Worm (Caenorhabditis elegans) whole organism, young adult: ENCODE results near the gene str-16.
A peak's percentile ranks its signal among the peaks of the same experiment; 100 is the strongest.

Experiments used
- B0261.1 ChIP-seq: sonication (generic microtip); optimal IDR thresholded peaks from 2 replicates; lab custom pipeline; 2016; ENCODE audit warnings: mild to moderate bottlenecking, missing genetic modification characterization, moderate library complexity, missing compliant biosample characterization
- B0336.3 ChIP-seq: fragments of 200-800 bp; sonication (Bioruptor generic); IDR thresholded peaks from 2 replicates; pipeline ENCODE4 v1.3.6; 2022; ENCODE audit warnings: missing genetic modification characterization, missing compliant biosample characterization
- C06A6.2 ChIP-seq: fragments of 200-800 bp; sonication (Bioruptor generic); conservative IDR thresholded peaks from 2 replicates; pipeline ENCODE4 v1.3.6; 2022; ENCODE audit warnings: missing genetic modification characterization, missing compliant biosample characterization
- F33H1.4 ChIP-seq: fragments of 200-800 bp; sonication (Bioruptor generic); IDR thresholded peaks from 2 replicates; pipeline ENCODE4 v1.3.6; 2022; ENCODE audit warnings: missing genetic modification reagents, missing genetic modification characterization, missing compliant biosample characterization
- F39B2.1 ChIP-seq: fragments of 200-800 bp; sonication (Bioruptor generic); IDR thresholded peaks from 2 replicates; pipeline ENCODE4 v1.3.6; 2022; ENCODE audit warnings: missing genetic modification reagents, missing genetic modification characterization, missing compliant biosample characterization
- F49E8.2 ChIP-seq: sonication (generic microtip); optimal IDR thresholded peaks from 3 replicates; lab custom pipeline; 2017; ENCODE audit warnings: missing genetic modification characterization, mild to moderate bottlenecking, missing compliant biosample characterization, antibody characterized with exemption, moderate library complexity; ENCODE audit not compliant: insufficient read depth
- F52B5.7 ChIP-seq: sonication (generic microtip); optimal IDR thresholded peaks from 2 replicates; lab custom pipeline; 2016; ENCODE audit warnings: mild to moderate bottlenecking, missing genetic modification characterization, missing compliant biosample characterization
- F57C9.4 ChIP-seq: sonication (generic microtip); optimal IDR thresholded peaks from 2 replicates; lab custom pipeline; 2017; ENCODE audit warnings: mild to moderate bottlenecking, missing genetic modification characterization, missing compliant biosample characterization
- Y53F4B.3 ChIP-seq: fragments of 200-800 bp; sonication (Bioruptor generic); IDR thresholded peaks from 2 replicates; pipeline ENCODE4 v1.3.6; 2022; ENCODE audit warnings: missing genetic modification reagents, missing genetic modification characterization, missing compliant biosample characterization
- Y53G8AR.9 ChIP-seq: fragments of 200-800 bp; sonication (Bioruptor generic); conservative IDR thresholded peaks from 2 replicates; pipeline ENCODE4 v1.3.6; 2022; ENCODE audit warnings: missing genetic modification reagents, missing genetic modification characterization, missing compliant biosample characterization
- Y95B8A.8 ChIP-seq: fragments of 200-800 bp; sonication (Bioruptor generic); IDR thresholded peaks from 2 replicates; pipeline ENCODE4 v1.3.6; 2022; ENCODE audit warnings: missing genetic modification reagents, missing genetic modification characterization, missing compliant biosample characterization
- ZK185.1 ChIP-seq: sonication (generic microtip); optimal IDR thresholded peaks from 2 replicates; lab custom pipeline; 2016; ENCODE audit warnings: mild to moderate bottlenecking, missing genetic modification characterization, missing compliant biosample characterization; ENCODE audit not compliant: poor library complexity, severe bottlenecking
- ama-1 ChIP-seq, 3 experiments: fragments of 150-350 bp in 1 of 3; sonication (generic microtip) in 2 of 3; optimal IDR thresholded peaks; 2 replicates each; lab custom pipeline; 2014 to 2018; ENCODE audit warnings: missing biosample characterization in 2 of 3, missing genetic modification characterization in 2 of 3, missing genetic modification reagents in 2 of 3
- aptf-2 ChIP-seq: fragments of 200-800 bp; sonication (Bioruptor generic); conservative IDR thresholded peaks from 2 replicates; pipeline ENCODE4 v1.3.6; 2022; ENCODE audit warnings: missing genetic modification reagents, missing genetic modification characterization, missing compliant biosample characterization
- attf-5 ChIP-seq: fragments of 200-800 bp; sonication (Bioruptor generic); optimal IDR thresholded peaks from 2 replicates; lab custom pipeline; 2018; ENCODE audit warnings: mild to moderate bottlenecking, missing genetic modification characterization, missing compliant biosample characterization
- attf-6 ChIP-seq: fragments of 200-800 bp; sonication (Bioruptor generic); IDR thresholded peaks from 2 replicates; pipeline ENCODE4 v1.3.6; 2022; ENCODE audit warnings: missing genetic modification reagents, missing genetic modification characterization, missing compliant biosample characterization
- cebp-1 ChIP-seq, 2 experiments: fragments of 200-800 bp in 1 of 2; sonication (Bioruptor generic) in 1 of 2; sonication (generic microtip) in 1 of 2; IDR thresholded peaks in 1 of 2; optimal IDR thresholded peaks in 1 of 2; 2 replicates each; pipeline versions ENCODE4 v1.3.6 to Lab custom; 2017 to 2022; ENCODE audit warnings: missing compliant biosample characterization in 2 of 2, missing genetic modification characterization in 2 of 2, mild to moderate bottlenecking in 1 of 2, missing genetic modification reagents in 1 of 2, moderate library complexity in 1 of 2
- cebp-2 ChIP-seq: fragments of 200-800 bp; sonication (Bioruptor generic); IDR thresholded peaks from 2 replicates; pipeline ENCODE4 v1.3.6; 2022; ENCODE audit warnings: missing genetic modification characterization, missing compliant biosample characterization
- ceh-100 ChIP-seq: fragments of 200-800 bp; sonication (Bioruptor generic); IDR thresholded peaks from 2 replicates; pipeline ENCODE4 v1.3.6; 2022; ENCODE audit warnings: missing genetic modification reagents, missing genetic modification characterization, missing compliant biosample characterization
- ceh-40 ChIP-seq: fragments of 200-800 bp; sonication (Bioruptor generic); IDR thresholded peaks from 2 replicates; pipeline ENCODE4 v1.3.6; 2022; ENCODE audit warnings: missing genetic modification characterization, missing compliant biosample characterization
- chd-7 ChIP-seq: sonication (generic microtip); optimal IDR thresholded peaks from 2 replicates; lab custom pipeline; 2016; ENCODE audit warnings: mild to moderate bottlenecking, missing genetic modification characterization, moderate library complexity, missing compliant biosample characterization
- dox-1 ChIP-seq: fragments of 200-800 bp; sonication (Bioruptor generic); IDR thresholded peaks from 2 replicates; pipeline ENCODE4 v1.3.6; 2022; ENCODE audit warnings: missing genetic modification reagents, missing genetic modification characterization, missing compliant biosample characterization
- dpl-1 ChIP-seq: fragments of 150-350 bp; optimal IDR thresholded peaks from 2 replicates; lab custom pipeline; 2014; ENCODE audit warnings: missing biosample characterization, missing genetic modification reagents, missing genetic modification characterization
- egl-44 ChIP-seq: fragments of 200-800 bp; sonication (Bioruptor generic); IDR thresholded peaks from 2 replicates; pipeline ENCODE4 v1.3.6; 2022; ENCODE audit warnings: missing genetic modification reagents, missing genetic modification characterization, missing compliant biosample characterization
- egrh-3 ChIP-seq: fragments of 200-800 bp; sonication (Bioruptor generic); IDR thresholded peaks from 2 replicates; pipeline ENCODE4 v1.3.6; 2022; ENCODE audit warnings: missing genetic modification reagents, missing genetic modification characterization, missing compliant biosample characterization
- ekl-4 ChIP-seq: fragments of 200-800 bp; sonication (Bioruptor generic); IDR thresholded peaks from 2 replicates; pipeline ENCODE4 v1.3.6; 2022; ENCODE audit warnings: missing genetic modification reagents, missing genetic modification characterization, missing compliant biosample characterization
- ets-4 ChIP-seq: fragments of 200-800 bp; sonication (Bioruptor generic); optimal IDR thresholded peaks from 2 replicates; lab custom pipeline; 2018; ENCODE audit warnings: mild to moderate bottlenecking, missing genetic modification characterization, missing compliant biosample characterization
- hlh-12 ChIP-seq: sonication (generic microtip); optimal IDR thresholded peaks from 2 replicates; lab custom pipeline; 2016; ENCODE audit warnings: missing genetic modification characterization, missing compliant biosample characterization
- hlh-26 ChIP-seq: fragments of 200-800 bp; sonication (Bioruptor generic); conservative IDR thresholded peaks from 2 replicates; pipeline ENCODE4 v1.3.6; 2022; ENCODE audit warnings: missing genetic modification reagents, missing genetic modification characterization, missing compliant biosample characterization
- hrde-1 ChIP-seq: sonication (generic microtip); optimal IDR thresholded peaks from 2 replicates; lab custom pipeline; 2016; ENCODE audit warnings: missing genetic modification characterization, mild to moderate bottlenecking, missing compliant biosample characterization, moderate library complexity, missing genotype, missing genetic modification reagents, borderline replicate concordance
- hsf-1 ChIP-seq: fragments of 200-800 bp; sonication (Bioruptor generic); IDR thresholded peaks from 2 replicates; pipeline ENCODE4 v1.3.6; 2022; ENCODE audit warnings: missing genetic modification reagents, missing genetic modification characterization, missing compliant biosample characterization
- let-607 ChIP-seq, 2 experiments: fragments of 200-800 bp in 1 of 2; sonication (Bioruptor generic) in 1 of 2; sonication (generic microtip) in 1 of 2; optimal IDR thresholded peaks; 2 replicates each; lab custom pipeline; 2016 to 2018; ENCODE audit warnings: mild to moderate bottlenecking in 2 of 2, missing compliant biosample characterization in 2 of 2, missing genetic modification characterization in 2 of 2, moderate library complexity in 2 of 2, missing genotype in 1 of 2
- lin-26 ChIP-seq: fragments of 200-800 bp; sonication (Bioruptor generic); IDR thresholded peaks from 2 replicates; pipeline ENCODE4 v1.3.6; 2022; ENCODE audit warnings: missing genetic modification reagents, missing genetic modification characterization, missing compliant biosample characterization
- madf-6 ChIP-seq: fragments of 200-800 bp; sonication (Bioruptor generic); IDR thresholded peaks from 2 replicates; pipeline ENCODE4 v1.3.6; 2022; ENCODE audit warnings: missing genetic modification reagents, missing genetic modification characterization, missing compliant biosample characterization
- madf-8 ChIP-seq: fragments of 200-800 bp; sonication (Bioruptor generic); conservative IDR thresholded peaks from 2 replicates; pipeline ENCODE4 v1.3.6; 2022; ENCODE audit warnings: missing genetic modification reagents, missing genetic modification characterization, missing compliant biosample characterization
- nhr-80 ChIP-seq: sonication (generic microtip); optimal IDR thresholded peaks from 2 replicates; lab custom pipeline; 2016; ENCODE audit warnings: missing genetic modification characterization, missing compliant biosample characterization
- pbrm-1 ChIP-seq: fragments of 200-800 bp; sonication (Bioruptor generic); IDR thresholded peaks from 2 replicates; pipeline ENCODE4 v1.3.6; 2022; ENCODE audit warnings: missing genetic modification reagents, missing genetic modification characterization, missing compliant biosample characterization
- rcor-1 ChIP-seq: fragments of 200-800 bp; sonication (Bioruptor generic); IDR thresholded peaks from 2 replicates; pipeline ENCODE4 v1.3.6; 2022; ENCODE audit warnings: missing genetic modification reagents, missing genetic modification characterization, missing compliant biosample characterization
- repo-1 ChIP-seq: sonication (generic microtip); optimal IDR thresholded peaks from 2 replicates; lab custom pipeline; 2017; ENCODE audit warnings: mild to moderate bottlenecking, missing genetic modification characterization, missing compliant biosample characterization
- rpc-1 ChIP-seq, 2 experiments: fragments of 150-350 bp in 1 of 2; sonication (generic microtip) in 1 of 2; optimal IDR thresholded peaks; 2 replicates each; lab custom pipeline; 2014 to 2018; ENCODE audit warnings: missing biosample characterization in 1 of 2, missing genetic modification characterization in 1 of 2, missing genetic modification reagents in 1 of 2, missing genotype in 1 of 2
- snpc-1.1 ChIP-seq: sonication (generic microtip); optimal IDR thresholded peaks from 2 replicates; lab custom pipeline; 2017; ENCODE audit warnings: missing genetic modification characterization, mild to moderate bottlenecking, missing compliant biosample characterization, antibody characterized with exemption, moderate library complexity, missing genotype, missing genetic modification reagents; ENCODE audit not compliant: insufficient read depth
- snpc-3.4 ChIP-seq: sonication (generic microtip); optimal IDR thresholded peaks from 2 replicates; lab custom pipeline; 2017; ENCODE audit warnings: missing genetic modification characterization, mild to moderate bottlenecking, missing compliant biosample characterization, antibody characterized with exemption, moderate library complexity, missing genotype, missing genetic modification reagents
- snpc-4 ChIP-seq, 5 experiments: fragments of 150-350 bp in 1 of 5; sonication (generic microtip) in 4 of 5; optimal IDR thresholded peaks; 2 replicates each; lab custom pipeline; 2014 to 2018; ENCODE audit warnings: missing genetic modification characterization in 5 of 5, missing biosample characterization in 3 of 5, antibody characterized with exemption in 2 of 5, mild to moderate bottlenecking in 2 of 5, missing compliant biosample characterization in 2 of 5, missing genotype in 2 of 5, moderate library complexity in 2 of 5, missing genetic modification reagents in 1 of 5
- sptf-2 ChIP-seq: fragments of 200-800 bp; sonication (Bioruptor generic); optimal IDR thresholded peaks from 2 replicates; lab custom pipeline; 2018; ENCODE audit warnings: mild to moderate bottlenecking, missing genetic modification characterization, missing compliant biosample characterization
- zim-3 ChIP-seq: sonication (generic microtip); optimal IDR thresholded peaks from 2 replicates; lab custom pipeline; 2017; ENCODE audit warnings: mild to moderate bottlenecking, missing genetic modification characterization, moderate library complexity, missing compliant biosample characterization
- ztf-18 ChIP-seq: sonication (generic microtip); optimal IDR thresholded peaks from 2 replicates; lab custom pipeline; 2016; ENCODE audit warnings: missing genotype, mild to moderate bottlenecking, missing genetic modification characterization, missing compliant biosample characterization

Gene str-16

ce11 chrV:3204433-3204832, 32.2 kb upstream of the str-16 start (continued):
- TF ChIP-seq snpc-1.1 (tag; lab: Kevin White, UChicago) = peak; percentile 53
- TF ChIP-seq ztf-18 (tag; lab: Kevin White, UChicago) = no peak
- TF ChIP-seq dox-1 (GFP tag; lab: Robert Waterston, UW) = peak; percentile 48; the same call in 1 of the 2 replicates
- no peak for TF ChIP-seq rcor-1 (GFP tag; lab: Robert Waterston, UW)
- TF ChIP-seq hrde-1 (tag; lab: Kevin White, UChicago) = no peak
- TF ChIP-seq hlh-26 (GFP tag; lab: Robert Waterston, UW) = no peak
- TF ChIP-seq F57C9.4 (tag; lab: Kevin White, UChicago) = no peak
- no peak for TF ChIP-seq lin-26 (GFP tag; lab: Robert Waterston, UW)
- TF ChIP-seq aptf-2 = no peak
- TF ChIP-seq ekl-4 (GFP tag; lab: Robert Waterston, UW) = no peak
- TF ChIP-seq madf-8 (GFP tag; lab: Robert Waterston, UW) = peak; percentile 91
- peak; percentile 97 for TF ChIP-seq madf-6
- no peak for TF ChIP-seq F52B5.7 (tag; lab: Kevin White, UChicago)
- TF ChIP-seq pbrm-1 = peak; percentile 48; the same call in 1 of the 2 replicates
- TF ChIP-seq nhr-80 (tag; lab: Kevin White, UChicago) = no peak
- no peak for TF ChIP-seq ZK185.1 (tag; lab: Kevin White, UChicago)
- TF ChIP-seq chd-7 (tag; lab: Kevin White, UChicago) = no peak
- no peak for TF ChIP-seq ets-4
- TF ChIP-seq sptf-2 (GFP tag; lab: Kevin White, UChicago) = no peak
- no peak for TF ChIP-seq ceh-100 (GFP tag; lab: Robert Waterston, UW)
- no peak for TF ChIP-seq let-607 (tag; optimal IDR thresholded peaks at IDR 0.05; lab: Kevin White, UChicago)
- no peak for TF ChIP-seq egrh-3
- TF ChIP-seq F49E8.2 (tag; lab: Kevin White, UChicago) = no peak
- TF ChIP-seq cebp-1 (GFP tag; IDR thresholded peaks at IDR 0.05; lab: Robert Waterston, UW) = no peak
- no peak for TF ChIP-seq cebp-1 (tag; optimal IDR thresholded peaks at IDR 0.05; lab: Kevin White, UChicago)
- no peak for TF ChIP-seq Y95B8A.8
- TF ChIP-seq hlh-12 (tag; lab: Kevin White, UChicago) = no peak
- TF ChIP-seq Y53F4B.3 (GFP tag; lab: Robert Waterston, UW) = no peak
- TF ChIP-seq snpc-3.4 (tag; lab: Kevin White, UChicago) = no peak
- no peak for TF ChIP-seq F39B2.1 (GFP tag; lab: Robert Waterston, UW)
- TF ChIP-seq repo-1 (tag; lab: Kevin White, UChicago) = no peak
- no peak for TF ChIP-seq rpc-1 (optimal IDR thresholded peaks at IDR 0.05; lab: Kevin White, UChicago)
- TF ChIP-seq rpc-1 (tag; optimal IDR thresholded peaks at IDR 0.05; lab: Kevin White, UChicago) = no peak
- no peak for TF ChIP-seq hsf-1
- no peak for TF ChIP-seq ama-1 (optimal IDR thresholded peaks at IDR 0.05; lab: Kevin White, UChicago)
- TF ChIP-seq ama-1 (GFP tag; optimal IDR thresholded peaks at IDR 0.05; lab: Kevin White, UChicago) = no peak
- no peak for TF ChIP-seq attf-6 (GFP tag; lab: Robert Waterston, UW)
- TF ChIP-seq snpc-4 (GFP tag; optimal IDR thresholded peaks at IDR 0.05; lab: Kevin White, UChicago) = no peak
- TF ChIP-seq snpc-4 (tag; optimal IDR thresholded peaks at IDR 0.05; lab: Kevin White, UChicago) = peak in 1 of 4 experiments; percentile 54
- TF ChIP-seq ceh-40 = no peak
- no peak for TF ChIP-seq attf-5 (GFP tag; lab: Kevin White, UChicago)
- TF ChIP-seq cebp-2 (GFP tag; lab: Robert Waterston, UW) = no peak
- no peak for TF ChIP-seq Y53G8AR.9 (GFP tag; lab: Robert Waterston, UW)
- no peak for TF ChIP-seq zim-3 (tag; lab: Kevin White, UChicago)
- no peak for TF ChIP-seq egl-44 (GFP tag; lab: Robert Waterston, UW)
- TF ChIP-seq B0336.3 (GFP tag; lab: Robert Waterston, UW) = no peak
- TF ChIP-seq dpl-1 (GFP tag; lab: Kevin White, UChicago) = no peak
- no peak for TF ChIP-seq B0261.1
- TF ChIP-seq F33H1.4 (GFP tag; lab: Robert Waterston, UW) = peak; percentile 98
- TF ChIP-seq C06A6.2 = no peak
